Worm (Caenorhabditis elegans) whole organism, L1 larva: ENCODE measurements around the gene sri-73.

Experiments
- C04F5.9 ChIP-seq: sonication (generic microtip); optimal IDR thresholded peaks from 2 replicates; lab custom pipeline; 2016; ENCODE audit warnings: missing genetic modification characterization, missing compliant biosample characterization
- C16A3.4 ChIP-seq: fragments of 150-350 bp; optimal IDR thresholded peaks from 2 replicates; lab custom pipeline; 2014; ENCODE audit warnings: missing biosample characterization, missing genetic modification characterization
- Y116A8C.19 ChIP-seq: sonication (generic microtip); optimal IDR thresholded peaks from 2 replicates; lab custom pipeline; 2016; ENCODE audit warnings: missing compliant biosample characterization, missing genetic modification characterization, borderline replicate concordance
- aha-1 ChIP-seq: fragments of 150-350 bp; optimal IDR thresholded peaks from 2 replicates; lab custom pipeline; 2014; ENCODE audit warnings: missing biosample characterization, missing genetic modification characterization
- alr-1 ChIP-seq: fragments of 200-800 bp; sonication (Bioruptor generic); optimal IDR thresholded peaks from 2 replicates; lab custom pipeline; 2018; ENCODE audit warnings: borderline replicate concordance, mild to moderate bottlenecking, missing genetic modification characterization, missing compliant biosample characterization
- blmp-1 ChIP-seq: fragments of 150-350 bp; optimal IDR thresholded peaks from 2 replicates; lab custom pipeline; 2014; ENCODE audit warnings: missing biosample characterization, missing genetic modification characterization
- ceh-63 ChIP-seq: fragments of 200-800 bp; sonication (Bioruptor generic); optimal IDR thresholded peaks from 2 replicates; lab custom pipeline; 2018; ENCODE audit warnings: mild to moderate bottlenecking, missing genetic modification characterization, missing compliant biosample characterization
- ceh-82 ChIP-seq, 3 experiments: fragments of 150-350 bp in 1 of 3; sonication (generic microtip) in 2 of 3; optimal IDR thresholded peaks; 2 replicates each; lab custom pipeline; 2014 to 2017; ENCODE audit warnings: missing biosample characterization in 3 of 3, missing genetic modification characterization in 3 of 3
- ceh-90 ChIP-seq: sonication (generic microtip); optimal IDR thresholded peaks from 2 replicates; lab custom pipeline; 2016; ENCODE audit warnings: missing genetic modification characterization, missing compliant biosample characterization
- dpl-1 ChIP-seq, 3 experiments: fragments of 150-350 bp in 2 of 3; sonication (generic microtip) in 1 of 3; optimal IDR thresholded peaks; 2 replicates each; lab custom pipeline; 2014 to 2017; ENCODE audit warnings: missing biosample characterization in 3 of 3, missing genetic modification characterization in 3 of 3, missing genetic modification reagents in 3 of 3
- efl-1 ChIP-seq, 4 experiments: fragments of 150-350 bp; optimal IDR thresholded peaks in 3 of 4; peaks in 1 of 4; 1 replicate in 1 of 4; 2 replicates in 3 of 4; lab custom pipeline; 2014; ENCODE audit warnings: missing biosample characterization in 2 of 4, missing genetic modification characterization in 2 of 4, missing genetic modification reagents in 2 of 4
- efl-3 ChIP-seq: fragments of 200-800 bp; sonication (Bioruptor generic); optimal IDR thresholded peaks from 2 replicates; lab custom pipeline; 2018; ENCODE audit warnings: mild to moderate bottlenecking, missing genetic modification characterization, missing compliant biosample characterization
- ets-5 ChIP-seq: fragments of 200-800 bp; sonication (Bioruptor generic); IDR thresholded peaks from 2 replicates; pipeline ENCODE4 v1.3.6; 2022; ENCODE audit warnings: missing genetic modification characterization, missing compliant biosample characterization
- fkh-4 ChIP-seq: sonication (generic microtip); optimal IDR thresholded peaks from 2 replicates; lab custom pipeline; 2016; ENCODE audit warnings: missing compliant biosample characterization, missing genetic modification characterization, borderline replicate concordance
- fkh-8 ChIP-seq: sonication (generic microtip); optimal IDR thresholded peaks from 2 replicates; lab custom pipeline; 2016; ENCODE audit warnings: mild to moderate bottlenecking, missing genetic modification characterization, missing compliant biosample characterization
- grh-1 ChIP-seq: fragments of 200-800 bp; sonication (Bioruptor generic); IDR thresholded peaks from 2 replicates; pipeline ENCODE4 v1.3.6; 2022; ENCODE audit warnings: missing genetic modification reagents, missing genetic modification characterization, missing compliant biosample characterization
- hlh-4 ChIP-seq: sonication (generic microtip); optimal IDR thresholded peaks from 2 replicates; lab custom pipeline; 2016; ENCODE audit warnings: mild to moderate bottlenecking, missing genetic modification characterization, missing compliant biosample characterization
- isw-1 ChIP-seq: fragments of 200-800 bp; sonication (Bioruptor generic); IDR thresholded peaks from 2 replicates; pipeline ENCODE4 v1.3.6; 2022; ENCODE audit warnings: missing genetic modification characterization, missing compliant biosample characterization
- jun-1 ChIP-seq: fragments of 150-350 bp; optimal IDR thresholded peaks from 2 replicates; lab custom pipeline; 2014; ENCODE audit warnings: missing biosample characterization, missing genetic modification reagents, missing genetic modification characterization
- lin-13 ChIP-seq: fragments of 150-350 bp; optimal IDR thresholded peaks from 2 replicates; lab custom pipeline; 2014; ENCODE audit warnings: missing biosample characterization, missing genetic modification reagents, missing genetic modification characterization
- lin-15B ChIP-seq: fragments of 150-350 bp; sonication (generic microtip); optimal IDR thresholded peaks from 3 replicates; lab custom pipeline; 2014; ENCODE audit warnings: missing biosample characterization, missing genetic modification characterization
- lin-35 ChIP-seq, 2 experiments: fragments of 150-350 bp; optimal IDR thresholded peaks; 2 replicates each; lab custom pipeline; 2014; ENCODE audit warnings: missing biosample characterization in 2 of 2, missing genetic modification characterization in 2 of 2, missing genetic modification reagents in 2 of 2
- lin-39 ChIP-seq: fragments of 150-350 bp; optimal IDR thresholded peaks from 2 replicates; lab custom pipeline; 2014; ENCODE audit warnings: missing biosample characterization, missing genetic modification reagents, missing genetic modification characterization
- lir-3 ChIP-seq: sonication (generic microtip); optimal IDR thresholded peaks from 2 replicates; lab custom pipeline; 2016; ENCODE audit warnings: mild to moderate bottlenecking, missing genetic modification characterization, moderate library complexity, missing compliant biosample characterization; ENCODE audit not compliant: poor library complexity
- mef-2 ChIP-seq: fragments of 150-350 bp; optimal IDR thresholded peaks from 2 replicates; lab custom pipeline; 2014; ENCODE audit warnings: missing biosample characterization, missing genetic modification characterization
- nhr-11 ChIP-seq: fragments of 150-350 bp; optimal IDR thresholded peaks from 2 replicates; lab custom pipeline; 2014; ENCODE audit warnings: missing biosample characterization, missing genetic modification characterization
- nhr-12 ChIP-seq: sonication (generic microtip); optimal IDR thresholded peaks from 2 replicates; lab custom pipeline; 2017; ENCODE audit warnings: missing biosample characterization, missing genetic modification characterization
- nhr-20 ChIP-seq: sonication (generic microtip); optimal IDR thresholded peaks from 2 replicates; lab custom pipeline; 2016; ENCODE audit warnings: mild to moderate bottlenecking, missing genetic modification characterization, missing compliant biosample characterization
- nhr-71 ChIP-seq: sonication (generic microtip); optimal IDR thresholded peaks from 2 replicates; lab custom pipeline; 2016; ENCODE audit warnings: mild to moderate bottlenecking, missing genetic modification characterization, moderate library complexity, missing compliant biosample characterization
- nhr-77 ChIP-seq: fragments of 150-350 bp; optimal IDR thresholded peaks from 2 replicates; lab custom pipeline; 2014; ENCODE audit warnings: missing biosample characterization, missing genetic modification characterization
- nhr-85 ChIP-seq: sonication (generic microtip); peaks from one replicate; lab custom pipeline; 2016; ENCODE audit warnings: missing genetic modification characterization, inconsistent platforms, missing compliant biosample characterization
- nhr-90 ChIP-seq: sonication (generic microtip); optimal IDR thresholded peaks from 2 replicates; lab custom pipeline; 2016; ENCODE audit warnings: mild to moderate bottlenecking, missing genetic modification characterization, missing compliant biosample characterization; ENCODE audit not compliant: poor library complexity
- pax-3 ChIP-seq: fragments of 200-800 bp; sonication (Bioruptor generic); optimal IDR thresholded peaks from 2 replicates; lab custom pipeline; 2018; ENCODE audit warnings: mild to moderate bottlenecking, missing genetic modification characterization, moderate library complexity, missing compliant biosample characterization
- rnt-1 ChIP-seq: sonication (generic microtip); optimal IDR thresholded peaks from 2 replicates; lab custom pipeline; 2016; ENCODE audit warnings: mild to moderate bottlenecking, missing genetic modification characterization, moderate library complexity, missing compliant biosample characterization
- skn-1 ChIP-seq: fragments of 150-350 bp; optimal IDR thresholded peaks from 2 replicates; lab custom pipeline; 2014; ENCODE audit warnings: missing biosample characterization, missing genetic modification characterization
- snpc-4 ChIP-seq: fragments of 150-350 bp; optimal IDR thresholded peaks from 2 replicates; lab custom pipeline; 2014; ENCODE audit warnings: missing biosample characterization, missing genetic modification characterization
- snu-23 ChIP-seq: sonication (generic microtip); optimal IDR thresholded peaks from 2 replicates; lab custom pipeline; 2016; ENCODE audit warnings: missing genetic modification characterization, missing compliant biosample characterization
- sox-4 ChIP-seq: sonication (generic microtip); optimal IDR thresholded peaks from 2 replicates; lab custom pipeline; 2016; ENCODE audit warnings: missing genetic modification characterization, missing compliant biosample characterization
- swsn-7 ChIP-seq: sonication (generic microtip); optimal IDR thresholded peaks from 2 replicates; lab custom pipeline; 2016; ENCODE audit warnings: missing genetic modification characterization, missing compliant biosample characterization
- unc-62 ChIP-seq: fragments of 150-350 bp; optimal IDR thresholded peaks from 2 replicates; lab custom pipeline; 2014; ENCODE audit warnings: missing biosample characterization, missing genetic modification reagents, missing genetic modification characterization
- vab-15 ChIP-seq: sonication (generic microtip); optimal IDR thresholded peaks from 2 replicates; lab custom pipeline; 2017; ENCODE audit warnings: missing genotype, mild to moderate bottlenecking, missing genetic modification characterization, missing compliant biosample characterization
- ztf-11 ChIP-seq, 2 experiments: sonication (generic microtip); optimal IDR thresholded peaks; 2 replicates each; lab custom pipeline; 2016 to 2017; ENCODE audit warnings: missing genetic modification characterization in 2 of 2, missing biosample characterization in 1 of 2, missing compliant biosample characterization in 1 of 2
- ztf-4 ChIP-seq: fragments of 150-350 bp; optimal IDR thresholded peaks from 2 replicates; lab custom pipeline; 2014; ENCODE audit warnings: missing biosample characterization, missing genetic modification characterization

sri-73 gene

ce11 chrV:565984-566383, at the start of gene sri-73:
Gene sri-73, minus strand, starts transcription at chrV:566084.
- TF ChIP-seq C16A3.4 = no peak
- no peak for TF ChIP-seq nhr-77 (tag; lab: Kevin White, UChicago)
- TF ChIP-seq nhr-12 (tag; lab: Kevin White, UChicago) = no peak
- no peak for TF ChIP-seq vab-15 (tag; lab: Kevin White, UChicago)
- TF ChIP-seq aha-1 (tag; lab: Kevin White, UChicago) = no peak
- no peak for TF ChIP-seq rnt-1 (tag; lab: Kevin White, UChicago)
- no peak for TF ChIP-seq lin-13
- TF ChIP-seq jun-1 (tag; lab: Kevin White, UChicago) = no peak
- no peak for TF ChIP-seq swsn-7
- TF ChIP-seq isw-1 (GFP tag; lab: Robert Waterston, UW) = no peak

ce11 chrV:615275-615674, 49.4 kb upstream of the sri-73 start, which contains the start of gene F48G7.13:
Gene F48G7.13, plus strand, starts transcription at chrV:615575.
- TF ChIP-seq ceh-82 (tag; optimal IDR thresholded peaks at IDR 0.05; lab: Kevin White, UChicago) = no peak
- TF ChIP-seq pax-3 = no peak
- no peak for TF ChIP-seq lin-15B (tag; lab: Kevin White, UChicago)
- TF ChIP-seq nhr-71 (tag; lab: Kevin White, UChicago) = no peak
- no peak for TF ChIP-seq jun-1 (tag; lab: Kevin White, UChicago)
- no peak for TF ChIP-seq alr-1 (tag; lab: Kevin White, UChicago)
- TF ChIP-seq ztf-11 (tag; optimal IDR thresholded peaks at IDR 0.05; lab: Kevin White, UChicago) = no peak
- TF ChIP-seq hlh-4 (tag; lab: Kevin White, UChicago) = no peak

ce11 chrV:610217-610616, 44.3 kb upstream of the sri-73 start, which contains the start of gene nhr-90:
Gene nhr-90, plus strand, starts transcription at chrV:610512.
- TF ChIP-seq snu-23 (GFP tag; lab: Kevin White, UChicago) (no peak), skn-1 (tag; lab: Kevin White, UChicago) (peak; percentile 18), grh-1 (no peak), dpl-1 (GFP tag; optimal IDR thresholded peaks at IDR 0.05; lab: Kevin White, UChicago) (no peak), ztf-4 (tag; lab: Kevin White, UChicago) (no peak), sox-4 (no peak), lin-35 (GFP tag; optimal IDR thresholded peaks at IDR 0.05; lab: Kevin White, UChicago) (peak in 1 of 2 experiments; percentile 46), nhr-11 (tag; lab: Kevin White, UChicago) (no peak), C04F5.9 (tag; lab: Kevin White, UChicago) (no peak), nhr-20 (tag; lab: Kevin White, UChicago) (peak; percentile 55), unc-62 (GFP tag; lab: Kevin White, UChicago) (no peak), ceh-63 (GFP tag; lab: Kevin White, UChicago) (no peak), lin-15B (tag; lab: Kevin White, UChicago) (no peak), efl-1 (optimal IDR thresholded peaks at IDR 0.05; lab: Kevin White, UChicago) (no peak), efl-1 (GFP tag; optimal IDR thresholded peaks at IDR 0.05 in 1 of 2; lab: Kevin White, UChicago) (peak in 1 of 2 experiments; percentile 46), fkh-4 (tag; lab: Kevin White, UChicago) (no peak), fkh-8 (tag; lab: Kevin White, UChicago) (no peak), lir-3 (no peak), mef-2 (tag; lab: Kevin White, UChicago) (no peak), rnt-1 (tag; lab: Kevin White, UChicago) (no peak), lin-39 (tag; lab: Kevin White, UChicago) (no peak), nhr-90 (tag; lab: Kevin White, UChicago) (no peak), C16A3.4 (peak; percentile 5), ets-5 (GFP tag; lab: Robert Waterston, UW) (no peak), ceh-90 (tag; lab: Kevin White, UChicago) (no peak), efl-3 (no peak), pax-3 (no peak), nhr-12 (tag; lab: Kevin White, UChicago) (no peak), blmp-1 (peak; percentile 0), snpc-4 (tag; lab: Kevin White, UChicago) (no peak), nhr-85 (tag; lab: Kevin White, UChicago) (peak; percentile 72), Y116A8C.19 (no peak)
